Worm (Caenorhabditis elegans): ENCODE results near the gene flp-7.

flp-7 gene

ce11 chrX:5841060-5841642, 44.5 kb upstream of the flp-7 start, which contains the start of gene puf-9 (continued):
- TF ChIP-seq ceh-82 (tag; optimal IDR thresholded peaks at IDR 0.05) (peak; percentile 94), fos-1 (tag; optimal IDR thresholded peaks at IDR 0.05) (peak; percentile 98), nhr-23 (tag; optimal IDR thresholded peaks at IDR 0.05) (peak; percentile 100), egl-5 (tag; optimal IDR thresholded peaks at IDR 0.05) (peak; percentile 97), lin-15B (tag; optimal IDR thresholded peaks at IDR 0.05) (peak; percentile 99), mdl-1 (tag; optimal IDR thresholded peaks at IDR 0.05) (peak; percentile 96), zag-1 (tag; optimal IDR thresholded peaks at IDR 0.05) (peak; percentile 74), eor-1 (tag; optimal IDR thresholded peaks at IDR 0.05) (peak in 1 of 2 experiments; percentile 36), ceh-9 (tag; optimal IDR thresholded peaks at IDR 0.05) (no peak), elt-3 (tag; optimal IDR thresholded peaks at IDR 0.05) (peak in 2 of 3 experiments; percentile 95 to 99), fkh-10 (GFP tag; optimal IDR thresholded peaks at IDR 0.05) (peak; percentile 97), ZK546.5 (tag; optimal IDR thresholded peaks at IDR 0.05) (peak; percentile 50), elt-1 (tag; optimal IDR thresholded peaks at IDR 0.05) (peak; percentile 90), pqm-1 (tag; optimal IDR thresholded peaks at IDR 0.05) (peak; percentile 98), sea-2 (GFP tag; optimal IDR thresholded peaks at IDR 0.05) (no peak), nhr-11 (tag; optimal IDR thresholded peaks at IDR 0.05) (peak; percentile 97), nhr-28 (tag; optimal IDR thresholded peaks at IDR 0.05) (peak; percentile 87), mml-1 (tag; optimal IDR thresholded peaks at IDR 0.05) (peak; percentile 36), nhr-237 (tag; optimal IDR thresholded peaks at IDR 0.05) (no peak)

ce11 chrX:5847268-5847667, 38.4 kb upstream of the flp-7 start:
- TF ChIP-seq ZK546.5 (tag; optimal IDR thresholded peaks at IDR 0.05): no peak
- TF ChIP-seq nhr-77 (tag; optimal IDR thresholded peaks at IDR 0.05): no peak
- peak; percentile 21 for TF ChIP-seq egl-5 (tag; optimal IDR thresholded peaks at IDR 0.05)
- no peak for TF ChIP-seq daf-12 (tag; optimal IDR thresholded peaks at IDR 0.05)
- TF ChIP-seq R02D3.7 (tag; optimal IDR thresholded peaks at IDR 0.05): no peak
- no peak for TF ChIP-seq lin-15B (tag; optimal IDR thresholded peaks at IDR 0.05)
- TF ChIP-seq aly-2 (tag; optimal IDR thresholded peaks at IDR 0.05): no peak
- no peak for TF ChIP-seq pha-4 (tag; optimal IDR thresholded peaks at IDR 0.05)
- TF ChIP-seq jun-1 (tag; optimal IDR thresholded peaks at IDR 0.05): no peak
- no peak for TF ChIP-seq ztf-4 (tag; optimal IDR thresholded peaks at IDR 0.05)
- no peak for TF ChIP-seq egl-27 (tag; optimal IDR thresholded peaks at IDR 0.05)
- TF ChIP-seq nhr-67 (tag; optimal IDR thresholded peaks at IDR 0.05): no peak
- TF ChIP-seq sea-2 (GFP tag; optimal IDR thresholded peaks at IDR 0.05): no peak
- no peak for TF ChIP-seq eor-1 (tag; optimal IDR thresholded peaks at IDR 0.05)
- TF ChIP-seq zag-1 (tag; optimal IDR thresholded peaks at IDR 0.05): no peak
- TF ChIP-seq nhr-76 (tag; optimal IDR thresholded peaks at IDR 0.05): no peak
- no peak for TF ChIP-seq elt-3 (tag; optimal IDR thresholded peaks at IDR 0.05)
- peak; percentile 21 for TF ChIP-seq hmg-11 (tag; optimal IDR thresholded peaks at IDR 0.05)
- peak; percentile 21 for TF ChIP-seq fkh-10 (GFP tag; optimal IDR thresholded peaks at IDR 0.05)
- TF ChIP-seq lin-39 (tag; optimal IDR thresholded peaks at IDR 0.05): peak; percentile 78
- TF ChIP-seq unc-62 (GFP tag; optimal IDR thresholded peaks at IDR 0.05): no peak
- no peak for TF ChIP-seq ztf-11 (tag; optimal IDR thresholded peaks at IDR 0.05)
- no peak for TF ChIP-seq ceh-16 (tag; optimal IDR thresholded peaks at IDR 0.05)
- TF ChIP-seq skn-1 (tag; optimal IDR thresholded peaks at IDR 0.05): no peak
- peak; percentile 6 for TF ChIP-seq ceh-28 (tag; optimal IDR thresholded peaks at IDR 0.05)
- TF ChIP-seq fkh-2 (tag; optimal IDR thresholded peaks at IDR 0.05): no peak
- TF ChIP-seq nfya-1 (tag; optimal IDR thresholded peaks at IDR 0.05; ENCODE audit: insufficient read depth): peak; percentile 48
- no peak for TF ChIP-seq nhr-43 (tag; optimal IDR thresholded peaks at IDR 0.05; ENCODE audit: poor library complexity, severe bottlenecking)
- TF ChIP-seq snpc-4 (tag; optimal IDR thresholded peaks at IDR 0.05): no peak

- TF ChIP-seq nhr-43 (tag; optimal IDR thresholded peaks at IDR 0.05; ENCODE audit: poor library complexity, severe bottlenecking) (peak; percentile 39), tbx-2 (tag; optimal IDR thresholded peaks at IDR 0.05) (peak; percentile 12), nhr-76 (tag; optimal IDR thresholded peaks at IDR 0.05) (no peak), sea-2 (GFP tag; optimal IDR thresholded peaks at IDR 0.05) (no peak), elt-1 (tag; optimal IDR thresholded peaks at IDR 0.05) (no peak), lin-39 (tag; optimal IDR thresholded peaks at IDR 0.05) (peak; percentile 5), nhr-23 (tag; optimal IDR thresholded peaks at IDR 0.05) (peak; percentile 51), egl-5 (tag; optimal IDR thresholded peaks at IDR 0.05) (no peak), hmg-11 (tag; optimal IDR thresholded peaks at IDR 0.05) (peak; percentile 4), fos-1 (tag; optimal IDR thresholded peaks at IDR 0.05) (no peak)
Observed at ce11 chrX:5848703-5849102, 37.0 kb upstream of the flp-7 start, which contains the start of gene atat-2. atat-2 (plus strand) TSS chrX:5849100.

Data from whole organism, L3 larva.